Worm (Caenorhabditis elegans) whole organism, L2 larva: Measurements from ENCODE around the gene timp-1.

Experiments used
- ama-1 ChIP-seq: fragments of 150-350 bp; optimal IDR thresholded peaks from 2 replicates; lab custom pipeline; 2018; ENCODE audit warnings: inconsistent platforms
- dmd-4 ChIP-seq: sonication (generic microtip); optimal IDR thresholded peaks from 2 replicates; lab custom pipeline; 2017; ENCODE audit warnings: missing biosample characterization, missing genetic modification characterization
- egl-27 ChIP-seq: sonication (generic microtip); optimal IDR thresholded peaks from 3 replicates; lab custom pipeline; 2017; ENCODE audit warnings: missing biosample characterization, missing genetic modification reagents, missing genetic modification characterization
- fos-1 ChIP-seq: fragments of 150-350 bp; optimal IDR thresholded peaks from 2 replicates; lab custom pipeline; 2014; ENCODE audit warnings: missing biosample characterization, missing genetic modification characterization
- lin-13 ChIP-seq: fragments of 150-350 bp; optimal IDR thresholded peaks from 2 replicates; lab custom pipeline; 2014; ENCODE audit warnings: missing biosample characterization, missing genetic modification reagents, missing genetic modification characterization
- lin-39 ChIP-seq: fragments of 150-350 bp; optimal IDR thresholded peaks from 2 replicates; lab custom pipeline; 2014; ENCODE audit warnings: missing biosample characterization, missing genetic modification reagents, missing genetic modification characterization
- nhr-11 ChIP-seq: fragments of 150-350 bp; optimal IDR thresholded peaks from 2 replicates; lab custom pipeline; 2014; ENCODE audit warnings: missing biosample characterization, missing genetic modification characterization
- nhr-23 ChIP-seq: fragments of 150-350 bp; optimal IDR thresholded peaks from 2 replicates; lab custom pipeline; 2014; ENCODE audit warnings: missing biosample characterization, missing genetic modification reagents, missing genetic modification characterization
- nhr-237 ChIP-seq: fragments of 150-350 bp; optimal IDR thresholded peaks from 2 replicates; lab custom pipeline; 2014; ENCODE audit warnings: missing biosample characterization, missing genetic modification characterization
- nhr-25 ChIP-seq: fragments of 150-350 bp; sonication (generic microtip); optimal IDR thresholded peaks from 3 replicates; lab custom pipeline; 2014; ENCODE audit warnings: missing biosample characterization, missing genetic modification characterization
- nhr-6 ChIP-seq: fragments of 150-350 bp; optimal IDR thresholded peaks from 2 replicates; lab custom pipeline; 2014; ENCODE audit warnings: missing biosample characterization, missing genetic modification characterization
- peb-1 ChIP-seq: fragments of 150-350 bp; optimal IDR thresholded peaks from 2 replicates; lab custom pipeline; 2014; ENCODE audit warnings: missing biosample characterization, missing genetic modification characterization
- snpc-4 ChIP-seq: fragments of 150-350 bp; optimal IDR thresholded peaks from 2 replicates; lab custom pipeline; 2014; ENCODE audit warnings: missing biosample characterization, missing genetic modification characterization
- unc-55 ChIP-seq: fragments of 150-350 bp; sonication (generic microtip); optimal IDR thresholded peaks from 3 replicates; lab custom pipeline; 2014; ENCODE audit warnings: missing biosample characterization, missing genetic modification reagents, missing genetic modification characterization

- TF ChIP-seq nhr-11 (tag; lab: Kevin White, UChicago) = no peak
- no peak for TF ChIP-seq snpc-4
- TF ChIP-seq nhr-237 (tag; lab: Kevin White, UChicago) = no peak
- TF ChIP-seq lin-39 = no peak
- no peak for TF ChIP-seq dmd-4 (tag; lab: Kevin White, UChicago)
- no peak for TF ChIP-seq peb-1 (tag; lab: Kevin White, UChicago)
- TF ChIP-seq unc-55 (GFP tag; lab: Kevin White, UChicago) = peak; percentile 19
- no peak for TF ChIP-seq nhr-25 (tag; lab: Kevin White, UChicago)
- TF ChIP-seq nhr-6 = no peak
- TF ChIP-seq ama-1 (lab: Kevin White, UChicago) = peak; percentile 29
- peak; percentile 21 for TF ChIP-seq fos-1 (tag; lab: Kevin White, UChicago)
- TF ChIP-seq lin-13 (GFP tag; lab: Kevin White, UChicago) = no peak
- TF ChIP-seq nhr-23 (tag; lab: Kevin White, UChicago) = no peak
- no peak for TF ChIP-seq egl-27 (tag; lab: Kevin White, UChicago)
Observed at ce11 chrV:8178914-8179542, 28.0 kb upstream of the timp-1 start, which contains the start of gene srp-7.
